Worm (Caenorhabditis elegans) whole organism, young adult: ENCODE measurements around the gene hal-2.
A peak's percentile ranks its signal among the peaks of the same experiment; 100 is the strongest.

Experiments used
- B0019.2 ChIP-seq: fragments of 200-800 bp; sonication (Bioruptor generic); conservative IDR thresholded peaks from 2 replicates; pipeline ENCODE4 v1.3.6; 2022; ENCODE audit warnings: missing genetic modification reagents, missing genetic modification characterization, missing compliant biosample characterization
- B0336.3 ChIP-seq: fragments of 200-800 bp; sonication (Bioruptor generic); IDR thresholded peaks from 2 replicates; pipeline ENCODE4 v1.3.6; 2022; ENCODE audit warnings: missing genetic modification characterization, missing compliant biosample characterization
- F23B12.7 ChIP-seq: sonication (generic microtip); optimal IDR thresholded peaks from 2 replicates; lab custom pipeline; 2017; ENCODE audit warnings: missing genetic modification characterization, mild to moderate bottlenecking, missing compliant biosample characterization, antibody characterized with exemption, moderate library complexity; ENCODE audit not compliant: insufficient read depth
- F37B4.10 ChIP-seq: fragments of 200-800 bp; sonication (Bioruptor generic); IDR thresholded peaks from 2 replicates; pipeline ENCODE4 v1.3.6; 2022; ENCODE audit warnings: missing genetic modification characterization, missing compliant biosample characterization
- F57C9.4 ChIP-seq: sonication (generic microtip); optimal IDR thresholded peaks from 2 replicates; lab custom pipeline; 2017; ENCODE audit warnings: mild to moderate bottlenecking, missing genetic modification characterization, missing compliant biosample characterization
- K12H6.12 ChIP-seq: fragments of 200-800 bp; sonication (Bioruptor generic); optimal IDR thresholded peaks from 2 replicates; lab custom pipeline; 2018; ENCODE audit warnings: mild to moderate bottlenecking, missing genetic modification characterization, missing compliant biosample characterization
- T26A5.8 ChIP-seq: sonication (generic microtip); optimal IDR thresholded peaks from 2 replicates; lab custom pipeline; 2016; ENCODE audit warnings: missing genetic modification characterization, missing compliant biosample characterization
- Y53G8AR.9 ChIP-seq: fragments of 200-800 bp; sonication (Bioruptor generic); conservative IDR thresholded peaks from 2 replicates; pipeline ENCODE4 v1.3.6; 2022; ENCODE audit warnings: missing genetic modification reagents, missing genetic modification characterization, missing compliant biosample characterization
- Y67H2A.10 ChIP-seq: fragments of 200-800 bp; sonication (Bioruptor generic); conservative IDR thresholded peaks from 2 replicates; pipeline ENCODE4 v1.3.6; 2022; ENCODE audit warnings: missing genetic modification reagents, missing genetic modification characterization, missing compliant biosample characterization
- Y79H2A.3 ChIP-seq: fragments of 200-800 bp; sonication (Bioruptor generic); conservative IDR thresholded peaks from 2 replicates; pipeline ENCODE4 v1.3.6; 2022; ENCODE audit warnings: missing genetic modification reagents, missing genetic modification characterization, missing compliant biosample characterization
- Y95B8A.8 ChIP-seq: fragments of 200-800 bp; sonication (Bioruptor generic); IDR thresholded peaks from 2 replicates; pipeline ENCODE4 v1.3.6; 2022; ENCODE audit warnings: missing genetic modification reagents, missing genetic modification characterization, missing compliant biosample characterization
- akir-1 ChIP-seq: fragments of 200-800 bp; sonication (Bioruptor generic); optimal IDR thresholded peaks from 2 replicates; lab custom pipeline; 2018; ENCODE audit warnings: mild to moderate bottlenecking, missing genetic modification characterization, moderate library complexity, missing compliant biosample characterization
- ama-1 ChIP-seq, 3 experiments: fragments of 150-350 bp in 1 of 3; sonication (generic microtip) in 2 of 3; optimal IDR thresholded peaks; 2 replicates each; lab custom pipeline; 2014 to 2018; ENCODE audit warnings: missing biosample characterization in 2 of 3, missing genetic modification characterization in 2 of 3, missing genetic modification reagents in 2 of 3
- aptf-2 ChIP-seq: fragments of 200-800 bp; sonication (Bioruptor generic); conservative IDR thresholded peaks from 2 replicates; pipeline ENCODE4 v1.3.6; 2022; ENCODE audit warnings: missing genetic modification reagents, missing genetic modification characterization, missing compliant biosample characterization
- athp-1 ChIP-seq: sonication (generic microtip); optimal IDR thresholded peaks from 2 replicates; lab custom pipeline; 2017; ENCODE audit warnings: mild to moderate bottlenecking, missing genetic modification characterization, missing compliant biosample characterization
- attf-6 ChIP-seq: fragments of 200-800 bp; sonication (Bioruptor generic); IDR thresholded peaks from 2 replicates; pipeline ENCODE4 v1.3.6; 2022; ENCODE audit warnings: missing genetic modification reagents, missing genetic modification characterization, missing compliant biosample characterization
- cebp-1 ChIP-seq, 2 experiments: fragments of 200-800 bp in 1 of 2; sonication (Bioruptor generic) in 1 of 2; sonication (generic microtip) in 1 of 2; IDR thresholded peaks in 1 of 2; optimal IDR thresholded peaks in 1 of 2; 2 replicates each; pipeline versions ENCODE4 v1.3.6 to Lab custom; 2017 to 2022; ENCODE audit warnings: missing compliant biosample characterization in 2 of 2, missing genetic modification characterization in 2 of 2, mild to moderate bottlenecking in 1 of 2, missing genetic modification reagents in 1 of 2, moderate library complexity in 1 of 2
- ceh-91 ChIP-seq: fragments of 200-800 bp; sonication (Bioruptor generic); IDR thresholded peaks from 2 replicates; pipeline ENCODE4 v1.3.6; 2022; ENCODE audit warnings: missing genetic modification reagents, missing genetic modification characterization, missing compliant biosample characterization
- chd-7 ChIP-seq: sonication (generic microtip); optimal IDR thresholded peaks from 2 replicates; lab custom pipeline; 2016; ENCODE audit warnings: mild to moderate bottlenecking, missing genetic modification characterization, moderate library complexity, missing compliant biosample characterization
- dpff-1 ChIP-seq: sonication (generic microtip); optimal IDR thresholded peaks from 2 replicates; lab custom pipeline; 2017; ENCODE audit warnings: mild to moderate bottlenecking, missing genetic modification characterization, missing compliant biosample characterization
- egrh-3 ChIP-seq: fragments of 200-800 bp; sonication (Bioruptor generic); IDR thresholded peaks from 2 replicates; pipeline ENCODE4 v1.3.6; 2022; ENCODE audit warnings: missing genetic modification reagents, missing genetic modification characterization, missing compliant biosample characterization
- fkh-3 ChIP-seq: sonication (generic microtip); optimal IDR thresholded peaks from 2 replicates; lab custom pipeline; 2016; ENCODE audit warnings: mild to moderate bottlenecking, missing genetic modification characterization, missing compliant biosample characterization
- him-1 ChIP-seq: sonication (generic microtip); optimal IDR thresholded peaks from 2 replicates; lab custom pipeline; 2016; ENCODE audit warnings: missing genotype, missing genetic modification reagents, missing genetic modification characterization, missing compliant biosample characterization
- hmg-1.2 ChIP-seq: fragments of 200-800 bp; sonication (Bioruptor generic); IDR thresholded peaks from 2 replicates; pipeline ENCODE4 v1.3.6; 2022; ENCODE audit warnings: missing genetic modification reagents, missing genetic modification characterization, missing compliant biosample characterization
- let-526 ChIP-seq: fragments of 200-800 bp; sonication (Bioruptor generic); IDR thresholded peaks from 2 replicates; pipeline ENCODE4 v1.3.6; 2022; ENCODE audit warnings: missing genetic modification reagents, missing genetic modification characterization, missing compliant biosample characterization
- let-607 ChIP-seq, 2 experiments: fragments of 200-800 bp in 1 of 2; sonication (Bioruptor generic) in 1 of 2; sonication (generic microtip) in 1 of 2; optimal IDR thresholded peaks; 2 replicates each; lab custom pipeline; 2016 to 2018; ENCODE audit warnings: mild to moderate bottlenecking in 2 of 2, missing compliant biosample characterization in 2 of 2, missing genetic modification characterization in 2 of 2, moderate library complexity in 2 of 2, missing genotype in 1 of 2
- lin-26 ChIP-seq: fragments of 200-800 bp; sonication (Bioruptor generic); IDR thresholded peaks from 2 replicates; pipeline ENCODE4 v1.3.6; 2022; ENCODE audit warnings: missing genetic modification reagents, missing genetic modification characterization, missing compliant biosample characterization
- lin-35 ChIP-seq, 3 experiments: fragments of 150-350 bp in 2 of 3; sonication (generic microtip) in 1 of 3; optimal IDR thresholded peaks; 2 replicates each; lab custom pipeline; 2014 to 2018; ENCODE audit warnings: missing biosample characterization in 3 of 3, missing genetic modification characterization in 3 of 3, missing genetic modification reagents in 3 of 3
- lin-40 ChIP-seq: sonication (generic microtip); optimal IDR thresholded peaks from 2 replicates; lab custom pipeline; 2016; ENCODE audit warnings: missing genetic modification characterization, mild to moderate bottlenecking, missing compliant biosample characterization, missing genotype, missing genetic modification reagents
- lin-54 ChIP-seq: fragments of 200-800 bp; sonication (Bioruptor generic); optimal IDR thresholded peaks from 2 replicates; lab custom pipeline; 2018; ENCODE audit warnings: mild to moderate bottlenecking, missing genetic modification characterization, missing compliant biosample characterization
- lsl-1 ChIP-seq: fragments of 200-800 bp; sonication (Bioruptor generic); optimal IDR thresholded peaks from 2 replicates; lab custom pipeline; 2018; ENCODE audit warnings: mild to moderate bottlenecking, missing genetic modification characterization, moderate library complexity, missing compliant biosample characterization
- madf-10 ChIP-seq: sonication (generic microtip); optimal IDR thresholded peaks from 2 replicates; lab custom pipeline; 2016; ENCODE audit warnings: mild to moderate bottlenecking, missing genetic modification characterization, missing compliant biosample characterization
- mel-28 ChIP-seq: sonication (generic microtip); optimal IDR thresholded peaks from 2 replicates; lab custom pipeline; 2016; ENCODE audit warnings: borderline replicate concordance, mild to moderate bottlenecking, missing genetic modification characterization, missing compliant biosample characterization
- mes-4 ChIP-seq: sonication (generic microtip); optimal IDR thresholded peaks from 2 replicates; lab custom pipeline; 2016; ENCODE audit warnings: missing genotype, missing genetic modification characterization, missing compliant biosample characterization
- mxl-1 ChIP-seq: sonication (generic microtip); optimal IDR thresholded peaks from 2 replicates; lab custom pipeline; 2016; ENCODE audit warnings: missing genetic modification characterization, missing compliant biosample characterization
- nfyb-1 ChIP-seq: fragments of 200-800 bp; sonication (Bioruptor generic); IDR thresholded peaks from 2 replicates; pipeline ENCODE4 v1.3.6; 2022; ENCODE audit warnings: missing genetic modification reagents, missing genetic modification characterization, missing compliant biosample characterization
- pbrm-1 ChIP-seq: fragments of 200-800 bp; sonication (Bioruptor generic); IDR thresholded peaks from 2 replicates; pipeline ENCODE4 v1.3.6; 2022; ENCODE audit warnings: missing genetic modification reagents, missing genetic modification characterization, missing compliant biosample characterization
- pha-4 ChIP-seq: fragments of 150-350 bp; sonication (generic microtip); optimal IDR thresholded peaks from 2 replicates; lab custom pipeline; 2014; ENCODE audit warnings: missing biosample characterization, missing genetic modification reagents, missing genetic modification characterization
- rcor-1 ChIP-seq: fragments of 200-800 bp; sonication (Bioruptor generic); IDR thresholded peaks from 2 replicates; pipeline ENCODE4 v1.3.6; 2022; ENCODE audit warnings: missing genetic modification reagents, missing genetic modification characterization, missing compliant biosample characterization
- somi-1 ChIP-seq: fragments of 200-800 bp; sonication (Bioruptor generic); optimal IDR thresholded peaks from 2 replicates; lab custom pipeline; 2018; ENCODE audit warnings: mild to moderate bottlenecking, missing genetic modification characterization, missing compliant biosample characterization
- sptf-2 ChIP-seq: fragments of 200-800 bp; sonication (Bioruptor generic); optimal IDR thresholded peaks from 2 replicates; lab custom pipeline; 2018; ENCODE audit warnings: mild to moderate bottlenecking, missing genetic modification characterization, missing compliant biosample characterization
- tbp1 ChIP-seq: fragments of 200-800 bp; sonication (Bioruptor generic); optimal IDR thresholded peaks from 2 replicates; lab custom pipeline; 2018; ENCODE audit warnings: mild to moderate bottlenecking, missing genetic modification characterization, missing compliant biosample characterization
- tlf-1 ChIP-seq: fragments of 200-800 bp; sonication (Bioruptor generic); optimal IDR thresholded peaks from 2 replicates; lab custom pipeline; 2018; ENCODE audit warnings: mild to moderate bottlenecking, missing genetic modification characterization, missing compliant biosample characterization
- unc-62 ChIP-seq: fragments of 150-350 bp; optimal IDR thresholded peaks from 2 replicates; lab custom pipeline; 2014; ENCODE audit warnings: missing biosample characterization, missing genetic modification reagents, missing genetic modification characterization
- zfh-2 ChIP-seq: fragments of 200-800 bp; sonication (Bioruptor generic); conservative IDR thresholded peaks from 2 replicates; pipeline ENCODE4 v1.3.6; 2022; ENCODE audit warnings: missing genetic modification reagents, missing genetic modification characterization, missing compliant biosample characterization
- zim-3 ChIP-seq: sonication (generic microtip); optimal IDR thresholded peaks from 2 replicates; lab custom pipeline; 2017; ENCODE audit warnings: mild to moderate bottlenecking, missing genetic modification characterization, moderate library complexity, missing compliant biosample characterization
- ztf-22 ChIP-seq: fragments of 200-800 bp; sonication (Bioruptor generic); optimal IDR thresholded peaks from 2 replicates; lab custom pipeline; 2018; ENCODE audit warnings: mild to moderate bottlenecking, missing genetic modification characterization, moderate library complexity, missing compliant biosample characterization
- ztf-26 ChIP-seq: sonication (generic microtip); optimal IDR thresholded peaks from 2 replicates; lab custom pipeline; 2017; ENCODE audit warnings: missing genetic modification characterization, missing compliant biosample characterization

Gene hal-2

DNA sequence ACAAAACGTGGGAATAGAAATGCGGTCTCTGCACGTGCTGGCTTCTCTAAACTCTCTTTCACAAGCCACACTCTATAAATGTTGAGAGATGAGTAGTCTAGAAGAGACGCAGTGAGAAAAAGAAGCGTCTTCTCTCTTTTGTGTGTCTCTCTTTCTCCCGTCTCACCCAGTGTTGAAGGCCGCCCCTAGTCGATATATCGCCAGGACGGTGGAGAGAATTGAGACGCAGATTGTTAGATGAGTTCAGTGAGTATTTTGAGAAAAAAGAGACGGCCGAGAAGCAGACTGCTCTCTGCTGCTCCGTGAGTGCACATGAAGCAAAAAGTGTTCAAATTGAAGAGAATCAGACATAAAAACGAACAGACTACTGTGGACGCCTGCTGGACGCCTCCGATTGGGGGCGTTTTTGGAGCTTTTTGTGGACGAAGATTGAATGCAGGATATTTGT is 7.8 kb upstream of the hal-2 start (continued):
- TF ChIP-seq chd-7 (tag; lab: Kevin White, UChicago) (peak; percentile 79), sptf-2 (GFP tag; lab: Kevin White, UChicago) (no peak), T26A5.8 (no peak), attf-6 (GFP tag; lab: Robert Waterston, UW) (no peak), B0019.2 (GFP tag; lab: Robert Waterston, UW) (no peak), F57C9.4 (no peak), pha-4 (peak; percentile 7), Y79H2A.3 (GFP tag; lab: Robert Waterston, UW) (no peak), nfyb-1 (GFP tag; lab: Robert Waterston, UW) (peak; percentile 91), egrh-3 (no peak), F23B12.7 (tag; lab: Kevin White, UChicago) (no peak), F37B4.10 (GFP tag; lab: Robert Waterston, UW) (no peak), madf-10 (tag; lab: Kevin White, UChicago) (peak; percentile 54), B0336.3 (no peak), akir-1 (GFP tag; lab: Kevin White, UChicago) (no peak), him-1 (tag; lab: Kevin White, UChicago) (no peak), mes-4 (no peak), pbrm-1 (GFP tag; lab: Robert Waterston, UW) (peak; percentile 60; the same call in 1 of the 2 replicates), athp-1 (tag; lab: Kevin White, UChicago) (peak; percentile 84), unc-62 (no peak), aptf-2 (GFP tag; lab: Robert Waterston, UW) (no peak), lin-35 (GFP tag; optimal IDR thresholded peaks at IDR 0.05; lab: Kevin White, UChicago) (peak in 1 of 3 experiments; percentile 77), Y95B8A.8 (GFP tag; lab: Robert Waterston, UW) (no peak), ama-1 (optimal IDR thresholded peaks at IDR 0.05; lab: Kevin White, UChicago) (no peak), ama-1 (GFP tag; optimal IDR thresholded peaks at IDR 0.05; lab: Kevin White, UChicago) (no peak), mxl-1 (tag; lab: Kevin White, UChicago) (no peak), cebp-1 (GFP tag; IDR thresholded peaks at IDR 0.05; lab: Robert Waterston, UW) (peak; percentile 62), cebp-1 (tag; optimal IDR thresholded peaks at IDR 0.05; lab: Kevin White, UChicago) (peak; percentile 86), K12H6.12 (tag; lab: Kevin White, UChicago) (peak; percentile 92), zfh-2 (GFP tag; lab: Robert Waterston, UW) (peak; percentile 95), lin-26 (GFP tag; lab: Robert Waterston, UW) (peak; percentile 61; the same call in 1 of the 2 replicates), lin-54 (GFP tag; lab: Kevin White, UChicago) (peak; percentile 66), somi-1 (peak; percentile 71), lsl-1 (GFP tag; lab: Kevin White, UChicago) (no peak), fkh-3 (tag; lab: Kevin White, UChicago) (no peak), Y53G8AR.9 (GFP tag; lab: Robert Waterston, UW) (peak; percentile 60; the same call in 1 of the 2 replicates), lin-40 (peak; percentile 90), zim-3 (tag; lab: Kevin White, UChicago) (no peak), Y67H2A.10 (no peak), tbp1 (GFP tag; lab: Kevin White, UChicago) (peak; percentile 45), dpff-1 (tag; lab: Kevin White, UChicago) (no peak), hmg-1.2 (peak; percentile 94), ceh-91 (GFP tag; lab: Robert Waterston, UW) (no peak), let-526 (GFP tag; lab: Robert Waterston, UW) (peak; percentile 27; the same call in 1 of the 2 replicates), mel-28 (no peak), ztf-26 (tag; lab: Kevin White, UChicago) (peak; percentile 59), let-607 (tag; optimal IDR thresholded peaks at IDR 0.05; lab: Kevin White, UChicago) (peak in 1 of 2 experiments; percentile 64), tlf-1 (peak; percentile 56), ztf-22 (GFP tag; lab: Kevin White, UChicago) (no peak), rcor-1 (0 out of 2 replicates have a peak, but pooled peaks have one; percentile 27)
